Worm (Caenorhabditis elegans) whole organism, L3 larva: ENCODE results near the gene cnnm-2.

Experiments used
- elt-1 ChIP-seq: fragments of 150-350 bp; optimal IDR thresholded peaks from 2 replicates; lab custom pipeline; 2014; ENCODE audit warnings: missing biosample characterization, missing genetic modification characterization
- fos-1 ChIP-seq: fragments of 150-350 bp; optimal IDR thresholded peaks from 2 replicates; lab custom pipeline; 2014; ENCODE audit warnings: missing biosample characterization, missing genetic modification characterization
- nhr-237 ChIP-seq: fragments of 150-350 bp; optimal IDR thresholded peaks from 2 replicates; lab custom pipeline; 2014; ENCODE audit warnings: missing biosample characterization, missing genetic modification characterization
- zag-1 ChIP-seq: fragments of 150-350 bp; optimal IDR thresholded peaks from 2 replicates; lab custom pipeline; 2014; ENCODE audit warnings: missing biosample characterization, missing genetic modification characterization
- ztf-4 ChIP-seq: fragments of 150-350 bp; optimal IDR thresholded peaks from 2 replicates; lab custom pipeline; 2014; ENCODE audit warnings: missing biosample characterization, missing genetic modification characterization

ce11 chrX:8800983-8801382, 10.9 kb upstream of the cnnm-2 start:
- TF ChIP-seq zag-1 (tag; lab: Kevin White, UChicago) (no peak), nhr-237 (no peak), ztf-4 (tag; lab: Kevin White, UChicago) (no peak), elt-1 (tag; lab: Kevin White, UChicago) (no peak), fos-1 (no peak)
